Fruit fly (Drosophila melanogaster) whole organism, prepupa: ENCODE results near the gene CG31178.

Experiments
- CG11902 ChIP-seq: fragments of 200-800 bp; sonication (Bioruptor generic); optimal IDR thresholded peaks from 3 replicates; lab custom pipeline; 2016; ENCODE audit warnings: missing biosample characterization, missing genetic modification characterization
- CG16779 ChIP-seq: fragments of 200-800 bp; sonication (Bioruptor generic); optimal IDR thresholded peaks from 3 replicates; lab custom pipeline; 2017; ENCODE audit warnings: missing biosample characterization, mild to moderate bottlenecking, missing genetic modification characterization
- CG31627 ChIP-seq: fragments of 200-800 bp; sonication (Bioruptor generic); optimal IDR thresholded peaks from 3 replicates; lab custom pipeline; 2016; ENCODE audit warnings: missing biosample characterization, missing genetic modification characterization
- CG6792 ChIP-seq: fragments of 200-800 bp; sonication (Bioruptor generic); optimal IDR thresholded peaks from 3 replicates; lab custom pipeline; 2016; ENCODE audit warnings: missing biosample characterization, missing genetic modification characterization
- CG6854 ChIP-seq: fragments of 200-800 bp; sonication (Bioruptor generic); optimal IDR thresholded peaks from 2 replicates; lab custom pipeline; 2017; ENCODE audit warnings: missing biosample characterization, mild to moderate bottlenecking, missing genetic modification characterization
- CG8632 ChIP-seq: fragments of 200-800 bp; sonication (Bioruptor generic); optimal IDR thresholded peaks from 3 replicates; lab custom pipeline; 2016; ENCODE audit warnings: missing biosample characterization, missing genetic modification characterization
- Hr38 ChIP-seq: sonication (Bioruptor generic); optimal IDR thresholded peaks from 2 replicates; lab custom pipeline; 2016; ENCODE audit warnings: missing biosample characterization, missing genetic modification characterization
- Hr39 ChIP-seq: fragments of 200-800 bp; sonication (Bioruptor generic); optimal IDR thresholded peaks from 2 replicates; lab custom pipeline; 2016; ENCODE audit warnings: missing biosample characterization, missing genetic modification characterization
- OdsH ChIP-seq: fragments of 200-800 bp; sonication (Bioruptor generic); optimal IDR thresholded peaks from 3 replicates; lab custom pipeline; 2016; ENCODE audit warnings: missing biosample characterization, missing genetic modification characterization
- Sox102F ChIP-seq: fragments of 200-800 bp; sonication (Bioruptor generic); optimal IDR thresholded peaks from 2 replicates; lab custom pipeline; 2016; ENCODE audit warnings: missing biosample characterization, mild to moderate bottlenecking, missing genetic modification characterization
- Sox15 ChIP-seq: fragments of 200-800 bp; sonication (Bioruptor generic); optimal IDR thresholded peaks from 3 replicates; lab custom pipeline; 2016; ENCODE audit warnings: missing biosample characterization, missing genetic modification characterization
- fkh ChIP-seq: fragments of 200-800 bp; sonication (Bioruptor generic); optimal IDR thresholded peaks from 3 replicates; lab custom pipeline; 2017; ENCODE audit warnings: missing biosample characterization, mild to moderate bottlenecking, missing genetic modification characterization, moderate library complexity
- svp ChIP-seq: fragments of 200-800 bp; sonication (Bioruptor generic); peaks from one replicate; lab custom pipeline; 2016; ENCODE audit warnings: missing biosample characterization, missing genetic modification characterization
- vri ChIP-seq: fragments of 200-800 bp; sonication (Bioruptor generic); optimal IDR thresholded peaks from 3 replicates; lab custom pipeline; 2016; ENCODE audit warnings: missing biosample characterization, mild to moderate bottlenecking, missing genetic modification characterization

dm6 chr3R:21827453-21828039, 46.0 kb upstream of the CG31178 start:
- TF ChIP-seq CG8632, result peak; percentile 1
- TF ChIP-seq CG31627 (GFP tag; lab: Kevin White, UChicago), result peak; percentile 73
- TF ChIP-seq fkh (GFP tag; lab: Kevin White, UChicago), result no peak
- no peak for TF ChIP-seq CG6854 (GFP tag; lab: Kevin White, UChicago)
- peak; percentile 9 for TF ChIP-seq CG11902 (GFP tag; lab: Kevin White, UChicago)
- TF ChIP-seq OdsH, result peak; percentile 65
- TF ChIP-seq Hr38 (GFP tag; lab: Kevin White, UChicago), result no peak
- TF ChIP-seq Sox15 (GFP tag; lab: Kevin White, UChicago), result no peak
- peak; percentile 86 for TF ChIP-seq svp
- TF ChIP-seq vri (GFP tag; lab: Kevin White, UChicago), result peak; percentile 14
- peak; percentile 71 for TF ChIP-seq Sox102F (GFP tag; lab: Kevin White, UChicago)
- TF ChIP-seq CG6792 (GFP tag; lab: Kevin White, UChicago), result peak; percentile 7
- peak; percentile 67 for TF ChIP-seq Hr39
- no peak for TF ChIP-seq CG16779 (tag; lab: Kevin White, UChicago)
